Worm (Caenorhabditis elegans) whole organism, young adult: ENCODE results near the gene msp-81.
A peak's percentile ranks its signal among the peaks of the same experiment; 100 is the strongest.

ENCODE experiments used
- D2030.7 ChIP-seq: fragments of 200-800 bp; sonication (Bioruptor generic); IDR thresholded peaks from 2 replicates; pipeline ENCODE4 v1.3.6; 2022; ENCODE audit warnings: missing genetic modification reagents, missing genetic modification characterization, missing compliant biosample characterization
- F23B12.7 ChIP-seq: sonication (generic microtip); optimal IDR thresholded peaks from 2 replicates; lab custom pipeline; 2017; ENCODE audit warnings: missing genetic modification characterization, mild to moderate bottlenecking, missing compliant biosample characterization, antibody characterized with exemption, moderate library complexity; ENCODE audit not compliant: insufficient read depth
- Y56A3A.18 ChIP-seq: fragments of 200-800 bp; sonication (Bioruptor generic); IDR thresholded peaks from 2 replicates; pipeline ENCODE4 v1.3.6; 2022; ENCODE audit warnings: missing genetic modification reagents, missing genetic modification characterization, missing compliant biosample characterization
- Y79H2A.3 ChIP-seq: fragments of 200-800 bp; sonication (Bioruptor generic); conservative IDR thresholded peaks from 2 replicates; pipeline ENCODE4 v1.3.6; 2022; ENCODE audit warnings: missing genetic modification reagents, missing genetic modification characterization, missing compliant biosample characterization
- attf-5 ChIP-seq: fragments of 200-800 bp; sonication (Bioruptor generic); optimal IDR thresholded peaks from 2 replicates; lab custom pipeline; 2018; ENCODE audit warnings: mild to moderate bottlenecking, missing genetic modification characterization, missing compliant biosample characterization
- bed-2 ChIP-seq: fragments of 200-800 bp; sonication (Bioruptor generic); IDR thresholded peaks from 2 replicates; pipeline ENCODE4 v1.3.6; 2022; ENCODE audit warnings: missing genetic modification reagents, missing genetic modification characterization, missing compliant biosample characterization
- ceh-100 ChIP-seq: fragments of 200-800 bp; sonication (Bioruptor generic); IDR thresholded peaks from 2 replicates; pipeline ENCODE4 v1.3.6; 2022; ENCODE audit warnings: missing genetic modification reagents, missing genetic modification characterization, missing compliant biosample characterization
- ceh-27 ChIP-seq: fragments of 200-800 bp; sonication (Bioruptor generic); optimal IDR thresholded peaks from 2 replicates; lab custom pipeline; 2018; ENCODE audit warnings: mild to moderate bottlenecking, missing genetic modification characterization, moderate library complexity, missing compliant biosample characterization
- efl-1 ChIP-seq: fragments of 150-350 bp; optimal IDR thresholded peaks from 2 replicates; lab custom pipeline; 2014; ENCODE audit warnings: missing biosample characterization, missing genetic modification reagents, missing genetic modification characterization
- egrh-3 ChIP-seq: fragments of 200-800 bp; sonication (Bioruptor generic); IDR thresholded peaks from 2 replicates; pipeline ENCODE4 v1.3.6; 2022; ENCODE audit warnings: missing genetic modification reagents, missing genetic modification characterization, missing compliant biosample characterization
- ekl-4 ChIP-seq: fragments of 200-800 bp; sonication (Bioruptor generic); IDR thresholded peaks from 2 replicates; pipeline ENCODE4 v1.3.6; 2022; ENCODE audit warnings: missing genetic modification reagents, missing genetic modification characterization, missing compliant biosample characterization
- him-1 ChIP-seq: sonication (generic microtip); optimal IDR thresholded peaks from 2 replicates; lab custom pipeline; 2016; ENCODE audit warnings: missing genotype, missing genetic modification reagents, missing genetic modification characterization, missing compliant biosample characterization
- hlh-12 ChIP-seq: sonication (generic microtip); optimal IDR thresholded peaks from 2 replicates; lab custom pipeline; 2016; ENCODE audit warnings: missing genetic modification characterization, missing compliant biosample characterization
- hlh-26 ChIP-seq: fragments of 200-800 bp; sonication (Bioruptor generic); conservative IDR thresholded peaks from 2 replicates; pipeline ENCODE4 v1.3.6; 2022; ENCODE audit warnings: missing genetic modification reagents, missing genetic modification characterization, missing compliant biosample characterization
- lin-26 ChIP-seq: fragments of 200-800 bp; sonication (Bioruptor generic); IDR thresholded peaks from 2 replicates; pipeline ENCODE4 v1.3.6; 2022; ENCODE audit warnings: missing genetic modification reagents, missing genetic modification characterization, missing compliant biosample characterization
- lsy-27 ChIP-seq: sonication (generic microtip); optimal IDR thresholded peaks from 2 replicates; lab custom pipeline; 2017; ENCODE audit warnings: missing genetic modification characterization, mild to moderate bottlenecking, missing compliant biosample characterization, antibody characterized with exemption, missing genotype, borderline replicate concordance; ENCODE audit not compliant: insufficient read depth
- madf-3 ChIP-seq: fragments of 200-800 bp; sonication (Bioruptor generic); IDR thresholded peaks from 2 replicates; pipeline ENCODE4 v1.3.6; 2022; ENCODE audit warnings: missing genetic modification reagents, missing genetic modification characterization, missing compliant biosample characterization
- madf-6 ChIP-seq: fragments of 200-800 bp; sonication (Bioruptor generic); IDR thresholded peaks from 2 replicates; pipeline ENCODE4 v1.3.6; 2022; ENCODE audit warnings: missing genetic modification reagents, missing genetic modification characterization, missing compliant biosample characterization
- mcd-1 ChIP-seq: fragments of 200-800 bp; sonication (Bioruptor generic); IDR thresholded peaks from 2 replicates; pipeline ENCODE4 v1.3.6; 2022; ENCODE audit warnings: missing genetic modification reagents, missing genetic modification characterization, missing compliant biosample characterization
- mes-4 ChIP-seq: sonication (generic microtip); optimal IDR thresholded peaks from 2 replicates; lab custom pipeline; 2016; ENCODE audit warnings: missing genotype, missing genetic modification characterization, missing compliant biosample characterization
- mxl-1 ChIP-seq: sonication (generic microtip); optimal IDR thresholded peaks from 2 replicates; lab custom pipeline; 2016; ENCODE audit warnings: missing genetic modification characterization, missing compliant biosample characterization
- nhr-120 ChIP-seq: fragments of 200-800 bp; sonication (Bioruptor generic); IDR thresholded peaks from 2 replicates; pipeline ENCODE4 v1.3.6; 2022; ENCODE audit warnings: missing genetic modification characterization, missing compliant biosample characterization
- nhr-80 ChIP-seq: sonication (generic microtip); optimal IDR thresholded peaks from 2 replicates; lab custom pipeline; 2016; ENCODE audit warnings: missing genetic modification characterization, missing compliant biosample characterization
- nhr-90 ChIP-seq: sonication (generic microtip); optimal IDR thresholded peaks from 2 replicates; lab custom pipeline; 2016; ENCODE audit warnings: missing genotype, mild to moderate bottlenecking, missing genetic modification characterization, missing compliant biosample characterization
- repo-1 ChIP-seq: sonication (generic microtip); optimal IDR thresholded peaks from 2 replicates; lab custom pipeline; 2017; ENCODE audit warnings: mild to moderate bottlenecking, missing genetic modification characterization, missing compliant biosample characterization
- snpc-3.4 ChIP-seq: sonication (generic microtip); optimal IDR thresholded peaks from 2 replicates; lab custom pipeline; 2017; ENCODE audit warnings: missing genetic modification characterization, mild to moderate bottlenecking, missing compliant biosample characterization, antibody characterized with exemption, moderate library complexity, missing genotype, missing genetic modification reagents
- snpc-4 ChIP-seq, 5 experiments: fragments of 150-350 bp in 1 of 5; sonication (generic microtip) in 4 of 5; optimal IDR thresholded peaks; 2 replicates each; lab custom pipeline; 2014 to 2018; ENCODE audit warnings: missing genetic modification characterization in 5 of 5, missing biosample characterization in 3 of 5, antibody characterized with exemption in 2 of 5, mild to moderate bottlenecking in 2 of 5, missing compliant biosample characterization in 2 of 5, missing genotype in 2 of 5, moderate library complexity in 2 of 5, missing genetic modification reagents in 1 of 5
- tbp1 ChIP-seq: fragments of 200-800 bp; sonication (Bioruptor generic); optimal IDR thresholded peaks from 2 replicates; lab custom pipeline; 2018; ENCODE audit warnings: mild to moderate bottlenecking, missing genetic modification characterization, missing compliant biosample characterization
- tlf-1 ChIP-seq: fragments of 200-800 bp; sonication (Bioruptor generic); optimal IDR thresholded peaks from 2 replicates; lab custom pipeline; 2018; ENCODE audit warnings: mild to moderate bottlenecking, missing genetic modification characterization, missing compliant biosample characterization
- xnd-1 ChIP-seq: sonication (generic microtip); optimal IDR thresholded peaks from 2 replicates; lab custom pipeline; 2016; ENCODE audit warnings: missing genotype, missing genetic modification reagents, missing genetic modification characterization, missing compliant biosample characterization
- zfh-2 ChIP-seq: fragments of 200-800 bp; sonication (Bioruptor generic); conservative IDR thresholded peaks from 2 replicates; pipeline ENCODE4 v1.3.6; 2022; ENCODE audit warnings: missing genetic modification reagents, missing genetic modification characterization, missing compliant biosample characterization
- ztf-6 ChIP-seq: fragments of 200-800 bp; sonication (Bioruptor generic); IDR thresholded peaks from 2 replicates; pipeline ENCODE4 v1.3.6; 2022; ENCODE audit warnings: missing genetic modification reagents, missing genetic modification characterization, missing compliant biosample characterization

Gene msp-81

DNA sequence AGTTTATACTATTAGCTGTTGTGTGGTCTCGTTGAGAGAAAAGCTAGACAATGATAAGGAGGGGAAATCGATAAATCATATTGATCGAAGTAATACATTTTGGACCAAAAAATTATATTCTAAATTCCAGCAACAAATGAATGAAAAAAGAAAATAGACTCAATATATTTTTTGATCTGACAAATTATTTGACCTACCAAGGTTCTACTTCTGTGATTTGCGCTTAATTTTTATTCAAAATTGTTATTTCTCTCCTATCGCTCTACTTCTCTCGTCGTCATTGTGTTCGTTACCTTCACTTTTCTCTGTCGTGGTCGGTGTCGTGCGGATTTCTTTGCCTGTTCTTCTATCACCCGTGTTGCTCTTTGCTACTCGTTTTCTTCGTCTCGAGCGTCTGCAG is 22.8 kb upstream of the msp-81 start:
- TF ChIP-seq madf-6 (GFP tag; lab: Robert Waterston, UW), result peak; percentile 77
- no peak for TF ChIP-seq snpc-3.4 (tag; lab: Kevin White, UChicago)
- TF ChIP-seq hlh-12 (tag; lab: Kevin White, UChicago), result no peak
- peak; percentile 15 for TF ChIP-seq xnd-1 (tag; lab: Kevin White, UChicago)
- peak; percentile 52 for TF ChIP-seq efl-1
- TF ChIP-seq, all 124 proteins: peak for 3

DNA sequence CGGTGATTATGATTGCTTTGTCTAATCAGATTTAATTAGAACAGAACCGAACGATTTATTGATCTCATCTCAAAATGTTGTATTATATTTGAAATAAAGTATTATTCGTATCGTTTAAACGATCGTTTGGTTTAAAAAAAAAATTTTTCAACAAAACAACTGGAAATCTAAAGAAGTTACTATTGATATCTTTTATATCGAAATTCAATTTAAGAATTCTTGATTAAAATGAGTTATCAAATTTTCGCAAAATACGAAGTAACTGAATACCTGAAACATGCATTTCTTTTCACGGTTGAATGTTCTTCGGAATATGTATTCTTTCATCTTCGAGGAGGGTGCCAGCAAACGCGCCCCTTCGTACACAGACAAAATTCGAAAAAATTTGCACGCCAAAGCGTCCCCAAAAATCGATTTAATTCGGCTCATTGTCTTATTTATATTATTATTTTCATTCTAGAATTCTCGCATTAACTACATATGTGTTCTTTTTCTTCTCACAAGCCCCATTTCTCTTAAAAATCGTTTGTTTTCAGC is 21.8 kb upstream of the msp-81 start, which contains the start of gene npp-1:
TSS of gene npp-1 (plus strand) at position 537 of the 537 bp plus-strand sequence.
- peak; percentile 63 for TF ChIP-seq attf-5 (GFP tag; lab: Kevin White, UChicago)
- TF ChIP-seq D2030.7, result peak; percentile 22; the same call in 1 of the 2 replicates
- TF ChIP-seq snpc-4 (GFP tag; optimal IDR thresholded peaks at IDR 0.05; lab: Kevin White, UChicago), result no peak
- peak in 1 of 4 experiments; percentile 7 for TF ChIP-seq snpc-4 (tag; optimal IDR thresholded peaks at IDR 0.05; lab: Kevin White, UChicago)
- TF ChIP-seq lin-26 (GFP tag; lab: Robert Waterston, UW), result no peak
- TF ChIP-seq mcd-1 (GFP tag; lab: Robert Waterston, UW), result peak; percentile 69
- no peak for TF ChIP-seq mes-4
- no peak for TF ChIP-seq lsy-27 (tag; lab: Kevin White, UChicago)
- TF ChIP-seq mxl-1 (tag; lab: Kevin White, UChicago), result no peak
- TF ChIP-seq nhr-90 (tag; lab: Kevin White, UChicago), result no peak
- peak; percentile 83 for TF ChIP-seq ceh-100 (GFP tag; lab: Robert Waterston, UW)
- TF ChIP-seq F23B12.7 (tag; lab: Kevin White, UChicago), result peak; percentile 18
- TF ChIP-seq tlf-1, result no peak
- TF ChIP-seq ceh-27, result peak; percentile 9
- TF ChIP-seq him-1 (tag; lab: Kevin White, UChicago), result no peak
- TF ChIP-seq nhr-80 (tag; lab: Kevin White, UChicago), result peak; percentile 20

DNA sequence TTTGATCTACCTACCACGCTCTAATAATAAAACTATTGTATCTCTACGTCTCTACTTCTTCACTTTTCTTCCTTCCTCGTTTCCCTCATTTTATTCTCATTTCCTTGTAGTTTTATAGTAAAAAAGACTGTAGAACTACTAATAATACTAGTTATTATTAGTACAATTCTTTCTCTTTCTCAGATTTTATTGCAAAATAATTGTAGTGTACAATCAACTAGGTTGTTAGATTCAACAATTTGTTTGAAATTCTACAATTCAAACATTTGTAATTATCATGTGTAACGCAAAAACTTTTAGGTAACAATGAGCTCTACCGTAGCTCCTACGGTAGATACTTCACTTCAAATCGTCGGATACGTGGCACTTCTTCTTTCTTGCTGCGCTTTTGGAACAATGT is 19.5 kb upstream of the msp-81 start, which contains the start of gene K07F5.12:
TSS of gene K07F5.12 (plus strand) at position 301 of the 400 bp plus-strand sequence.
- no peak for TF ChIP-seq Y79H2A.3 (GFP tag; lab: Robert Waterston, UW)
- no peak for TF ChIP-seq mes-4

DNA sequence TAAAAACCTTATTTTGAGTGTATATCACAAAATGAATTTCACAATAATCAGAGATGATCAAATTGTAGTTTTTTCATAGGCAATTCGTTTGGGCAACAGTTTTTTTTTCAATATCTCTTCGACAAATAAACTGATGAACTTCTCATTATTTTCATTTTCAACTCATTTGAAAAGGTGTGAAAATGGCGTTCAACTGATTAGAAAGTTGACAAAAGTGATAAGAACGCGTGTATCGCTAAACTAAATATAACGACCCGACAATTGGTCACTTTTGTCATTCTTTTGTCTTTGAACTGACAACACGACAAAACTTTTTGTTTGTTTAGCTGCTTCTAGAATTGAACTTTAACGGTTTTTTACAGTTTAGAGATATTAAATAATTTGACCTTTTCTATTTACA is 18.7 kb upstream of the msp-81 start:
- peak; percentile 28 for TF ChIP-seq nhr-80 (tag; lab: Kevin White, UChicago)
- TF ChIP-seq tbp1 (GFP tag; lab: Kevin White, UChicago), result no peak

- TF ChIP-seq ztf-6 (no peak), zfh-2 (GFP tag; lab: Robert Waterston, UW) (peak; percentile 76), madf-3 (GFP tag; lab: Robert Waterston, UW) (0 out of 2 replicates have a peak, but pooled peaks have one; percentile 2), Y56A3A.18 (GFP tag; lab: Robert Waterston, UW) (0 out of 2 replicates have a peak, but pooled peaks have one; percentile 20), hlh-26 (0 out of 2 replicates have a peak, but pooled peaks have one; percentile 24), nhr-120 (GFP tag; lab: Robert Waterston, UW) (0 out of 2 replicates have a peak, but pooled peaks have one; percentile 9), mcd-1 (GFP tag; lab: Robert Waterston, UW) (0 out of 2 replicates have a peak, but pooled peaks have one; percentile 5), repo-1 (tag; lab: Kevin White, UChicago) (no peak), ekl-4 (GFP tag; lab: Robert Waterston, UW) (no peak), egrh-3 (GFP tag; lab: Robert Waterston, UW) (peak; percentile 73), bed-2 (GFP tag; lab: Robert Waterston, UW) (no peak)
Measured at ce11 chrIV:9852818-9853466, 16.7 kb upstream of the msp-81 start.
